Worm (Caenorhabditis elegans) whole organism, L1 larva: ENCODE results near the gene aptf-3.

ENCODE experiments used
- fkh-4 ChIP-seq: sonication (generic microtip); optimal IDR thresholded peaks from 2 replicates; lab custom pipeline; 2016; ENCODE audit warnings: missing compliant biosample characterization, missing genetic modification characterization, borderline replicate concordance
- fos-1 ChIP-seq: fragments of 150-350 bp; optimal IDR thresholded peaks from 2 replicates; lab custom pipeline; 2014; ENCODE audit warnings: missing biosample characterization, missing genetic modification characterization
- mdl-1 ChIP-seq, 2 experiments: fragments of 150-350 bp; optimal IDR thresholded peaks; 2 replicates each; lab custom pipeline; 2014 to 2017; ENCODE audit warnings: missing biosample characterization in 2 of 2, missing genetic modification characterization in 2 of 2, inconsistent platforms in 1 of 2
- mep-1 ChIP-seq: fragments of 150-350 bp; optimal IDR thresholded peaks from 2 replicates; lab custom pipeline; 2014; ENCODE audit warnings: missing biosample characterization, missing genetic modification characterization
- nhr-28 ChIP-seq: fragments of 150-350 bp; optimal IDR thresholded peaks from 2 replicates; lab custom pipeline; 2014; ENCODE audit warnings: missing biosample characterization, missing genetic modification characterization
- pqm-1 ChIP-seq: sonication (generic microtip); optimal IDR thresholded peaks from 3 replicates; lab custom pipeline; 2017; ENCODE audit warnings: missing biosample characterization, missing genetic modification characterization
- snpc-4 ChIP-seq: fragments of 150-350 bp; optimal IDR thresholded peaks from 2 replicates; lab custom pipeline; 2014; ENCODE audit warnings: missing biosample characterization, missing genetic modification characterization

DNA sequence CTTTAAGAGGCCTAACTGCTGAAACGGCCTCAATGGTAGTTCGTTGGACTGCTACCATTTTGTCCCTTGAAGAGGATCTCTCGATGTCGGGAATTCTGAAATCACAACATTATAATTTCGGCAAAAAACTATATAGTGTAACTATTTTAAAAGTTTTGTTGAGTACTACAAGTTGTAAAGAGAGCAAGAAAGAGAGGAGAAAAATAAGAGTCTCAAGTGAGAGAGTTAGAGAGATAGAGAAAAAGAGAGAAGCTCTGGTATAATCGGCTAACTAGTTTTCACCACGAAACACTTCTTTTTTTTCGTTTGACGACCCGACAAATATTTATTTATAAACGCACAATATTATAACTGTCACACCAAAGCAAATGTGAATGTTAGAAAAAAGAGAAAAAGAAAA, 43.6 kb downstream of the aptf-3 start, which contains the start of gene vab-9:
- TF ChIP-seq mep-1 (no peak), nhr-28 (tag; lab: Kevin White, UChicago) (no peak), fkh-4 (tag; lab: Kevin White, UChicago) (no peak), snpc-4 (tag; lab: Kevin White, UChicago) (no peak), pqm-1 (tag; lab: Kevin White, UChicago) (no peak), mdl-1 (tag; optimal IDR thresholded peaks at IDR 0.05; lab: Kevin White, UChicago) (no peak), fos-1 (tag; lab: Kevin White, UChicago) (no peak)
